Fruit fly (Drosophila melanogaster): ENCODE results near the gene CG1409.

Gene CG1409

dm6 chrX:7888386-7889024 is 30.5 kb downstream of the CG1409 start, which contains the start of gene Acat1 (continued):
- no peak for TF ChIP-seq CG16813 (GFP tag; IDR thresholded peaks at IDR 0.05; ENCODE audit: partially characterized antibody)
- peak; percentile 65 for TF ChIP-seq caup (GFP tag; optimal IDR thresholded peaks at IDR 0.05; ENCODE audit: severe bottlenecking)
- TF ChIP-seq ttk (GFP tag; IDR thresholded peaks at IDR 0.05): peak; percentile 24; the same call in 1 of the 2 replicates
- peak; percentile 46 for TF ChIP-seq Hmx (GFP tag; optimal IDR thresholded peaks at IDR 0.05)
- TF ChIP-seq nom (GFP tag; optimal IDR thresholded peaks at IDR 0.05): peak; percentile 19
- TF ChIP-seq CG9817 (tag; optimal IDR thresholded peaks at IDR 0.05): peak; percentile 29
- peak; percentile 72; the same call in 2 of the 3 replicates for TF ChIP-seq CG11456 (GFP tag; IDR thresholded peaks at IDR 0.05)
- TF ChIP-seq CG12942 (GFP tag; optimal IDR thresholded peaks at IDR 0.05): peak; percentile 12
- TF ChIP-seq Nf-YC (tag; optimal IDR thresholded peaks at IDR 0.05): peak; percentile 42
- no peak for TF ChIP-seq CG31365 (tag; optimal IDR thresholded peaks at IDR 0.05)
- peak; percentile 53; the same call in 1 of the 2 replicates for TF ChIP-seq sob (GFP tag; IDR thresholded peaks at IDR 0.05)
- peak; percentile 71 for TF ChIP-seq CG30403 (GFP tag; optimal IDR thresholded peaks at IDR 0.05)
- peak; percentile 15 for TF ChIP-seq Six4 (GFP tag; optimal IDR thresholded peaks at IDR 0.05)
- TF ChIP-seq CG14441 (GFP tag; IDR thresholded peaks at IDR 0.05): peak; percentile 58
- TF ChIP-seq CG9215 (GFP tag; IDR thresholded peaks at IDR 0.05): 0 out of 2 replicates have a peak, but pooled peaks have one; percentile 13
- peak; percentile 43; the same call in 1 of the 3 replicates for TF ChIP-seq row (GFP tag; IDR thresholded peaks at IDR 0.05)
- TF ChIP-seq sens (GFP tag): peak; percentile 96
- TF ChIP-seq her (GFP tag; optimal IDR thresholded peaks at IDR 0.05): peak; percentile 14
- TF ChIP-seq CG12744 (GFP tag; optimal IDR thresholded peaks at IDR 0.05): peak; percentile 28
- no peak for TF ChIP-seq ro (GFP tag; IDR thresholded peaks at IDR 0.05)
- TF ChIP-seq CG6791 (GFP tag; IDR thresholded peaks at IDR 0.05; ENCODE audit: partially characterized antibody): peak; percentile 61
- peak; percentile 49 for TF ChIP-seq tin (GFP tag; optimal IDR thresholded peaks at IDR 0.05)
- peak; percentile 42 for TF ChIP-seq Sry-δ (GFP tag; optimal IDR thresholded peaks at IDR 0.05)
- peak; percentile 58 for TF ChIP-seq CG34422 (GFP tag; IDR thresholded peaks at IDR 0.05)
- no peak for TF ChIP-seq Deaf1 (tag; optimal IDR thresholded peaks at IDR 0.05)
- TF ChIP-seq luna (GFP tag; optimal IDR thresholded peaks at IDR 0.05): peak; percentile 39
- no peak for TF ChIP-seq mld (GFP tag; IDR thresholded peaks at IDR 0.05; ENCODE audit: partially characterized antibody)
- peak; percentile 53 for TF ChIP-seq CG14710 (tag; optimal IDR thresholded peaks at IDR 0.05)
- TF ChIP-seq Spps (tag; optimal IDR thresholded peaks at IDR 0.05): peak; percentile 23
- TF ChIP-seq CG4424 (GFP tag; optimal IDR thresholded peaks at IDR 0.05): peak; percentile 52
- TF ChIP-seq CG3847 (GFP tag; IDR thresholded peaks at IDR 0.05): peak; percentile 53; the same call in 1 of the 2 replicates
- TF ChIP-seq CG11560 (tag; IDR thresholded peaks at IDR 0.05): 0 out of 3 replicates have a peak, but pooled peaks have one; percentile 10
- TF ChIP-seq stc (GFP tag; IDR thresholded peaks at IDR 0.05): peak; percentile 66
- peak; percentile 18; the same call in 1 of the 2 replicates for TF ChIP-seq CG14014 (GFP tag; IDR thresholded peaks at IDR 0.05)
- TF ChIP-seq CG8924 (tag; optimal IDR thresholded peaks at IDR 0.05): peak; percentile 41
- TF ChIP-seq NFAT (GFP tag; IDR thresholded peaks at IDR 0.05): no peak
- no peak for TF ChIP-seq psq (GFP tag; optimal IDR thresholded peaks at IDR 0.05)
- no peak for TF ChIP-seq gro (GFP tag; optimal IDR thresholded peaks at IDR 0.05)
- TF ChIP-seq so (GFP tag; IDR thresholded peaks at IDR 0.05): 0 out of 3 replicates have a peak, but pooled peaks have one; percentile 12
- peak; percentile 7; the same call in 1 of the 2 replicates for TF ChIP-seq al (GFP tag; IDR thresholded peaks at IDR 0.05)
- TF ChIP-seq peb (GFP tag; IDR thresholded peaks at IDR 0.05): no peak
- peak; percentile 27 for TF ChIP-seq tap (tag; optimal IDR thresholded peaks at IDR 0.05)
- peak; percentile 34 for TF ChIP-seq HmgZ (tag; optimal IDR thresholded peaks at IDR 0.05)
- peak; percentile 40 for TF ChIP-seq tio (GFP tag; optimal IDR thresholded peaks at IDR 0.05)
- TF ChIP-seq CG3163 (GFP tag; optimal IDR thresholded peaks at IDR 0.05): no peak
- peak; percentile 50; the same call in 1 of the 2 replicates for TF ChIP-seq unc-4 (GFP tag; IDR thresholded peaks at IDR 0.05; ENCODE audit: partially characterized antibody)
- TF ChIP-seq Adf1 (GFP tag; IDR thresholded peaks at IDR 0.05): no peak
- peak; percentile 8 for TF ChIP-seq CG12299 (tag; optimal IDR thresholded peaks at IDR 0.05)
- no peak for TF ChIP-seq CG8089 (GFP tag; optimal IDR thresholded peaks at IDR 0.05)
- TF ChIP-seq twi (tag; optimal IDR thresholded peaks at IDR 0.05): no peak

All from whole organism, embryonic.